Fruit fly (Drosophila melanogaster): Measurements from ENCODE around the gene Sr-CIV.

Sr-CIV gene

dm6 chr2L:3507209-3508164 is 16.4 kb downstream of the Sr-CIV start, which contains the start of gene tim (continued):
- no peak for TF ChIP-seq Hsf (GFP tag; optimal IDR thresholded peaks at IDR 0.05)
- no peak for TF ChIP-seq Trl (optimal IDR thresholded peaks at IDR 0.05)
- TF ChIP-seq Trl (GFP tag; optimal IDR thresholded peaks at IDR 0.05): no peak
- TF ChIP-seq nerfin-1 (tag; optimal IDR thresholded peaks at IDR 0.05): no peak
- TF ChIP-seq CG3847 (GFP tag; IDR thresholded peaks at IDR 0.05): no peak
- TF ChIP-seq sens (GFP tag): peak; percentile 84
- peak; percentile 25; the same call in 1 of the 2 replicates for TF ChIP-seq CG13287 (GFP tag; IDR thresholded peaks at IDR 0.05; ENCODE audit: partially characterized antibody)
- no peak for TF ChIP-seq CG10431 (GFP tag; optimal IDR thresholded peaks at IDR 0.05)
- TF ChIP-seq bbx (GFP tag; IDR thresholded peaks at IDR 0.05; ENCODE audit: partially characterized antibody): peak; percentile 57
- peak; percentile 26 for TF ChIP-seq Oli (tag; optimal IDR thresholded peaks at IDR 0.05)
- TF ChIP-seq lola (GFP tag; optimal IDR thresholded peaks at IDR 0.05): peak in 1 of 3 experiments; percentile 35
- peak; percentile 40 for TF ChIP-seq Ssrp (tag; optimal IDR thresholded peaks at IDR 0.05)
- TF ChIP-seq ftz-f1 (GFP tag; optimal IDR thresholded peaks at IDR 0.05): no peak
- peak in 1 of 2 experiments; percentile 76 for TF ChIP-seq Pdp1 (GFP tag; optimal IDR thresholded peaks at IDR 0.05)
- peak; percentile 47 for TF ChIP-seq fd96Cb (tag; optimal IDR thresholded peaks at IDR 0.05)
- no peak for TF ChIP-seq al (GFP tag; IDR thresholded peaks at IDR 0.05)
- peak; percentile 28; the same call in 1 of the 2 replicates for TF ChIP-seq Bgb (GFP tag; IDR thresholded peaks at IDR 0.05; ENCODE audit: partially characterized antibody)
- no peak for TF ChIP-seq stc (GFP tag; IDR thresholded peaks at IDR 0.05)
- TF ChIP-seq nerfin-2 (GFP tag; IDR thresholded peaks at IDR 0.05; ENCODE audit: partially characterized antibody): no peak
- TF ChIP-seq dpn (GFP tag; optimal IDR thresholded peaks at IDR 0.05): peak in 1 of 2 experiments; percentile 31
- no peak for TF ChIP-seq CG9876 (GFP tag; optimal IDR thresholded peaks at IDR 0.05)
- peak; percentile 41 for TF ChIP-seq CG18619 (GFP tag; optimal IDR thresholded peaks at IDR 0.05)
- no peak for TF ChIP-seq Atf3 (GFP tag; optimal IDR thresholded peaks at IDR 0.05)
- TF ChIP-seq Spps (tag; optimal IDR thresholded peaks at IDR 0.05): no peak
- TF ChIP-seq CG4282 (GFP tag; optimal IDR thresholded peaks at IDR 0.05): no peak
- TF ChIP-seq CG8089 (GFP tag; optimal IDR thresholded peaks at IDR 0.05): no peak
- 0 out of 2 replicates have a peak, but pooled peaks have one; percentile 16 for TF ChIP-seq Rfx (GFP tag; IDR thresholded peaks at IDR 0.05)
- no peak for TF ChIP-seq CG16863 (GFP tag; optimal IDR thresholded peaks at IDR 0.05)
- TF ChIP-seq CG9932 (GFP tag; IDR thresholded peaks at IDR 0.05): peak; percentile 7; the same call in 1 of the 2 replicates
- TF ChIP-seq gsb-n (tag; optimal IDR thresholded peaks at IDR 0.05): peak; percentile 15
- TF ChIP-seq p53 (GFP tag; optimal IDR thresholded peaks at IDR 0.05): no peak
- no peak for TF ChIP-seq hth (optimal IDR thresholded peaks at IDR 0.05)
- TF ChIP-seq CG8944 (GFP tag; optimal IDR thresholded peaks at IDR 0.05): no peak
- TF ChIP-seq Hmx (GFP tag; optimal IDR thresholded peaks at IDR 0.05): no peak
- TF ChIP-seq Dp (GFP tag; optimal IDR thresholded peaks at IDR 0.05): no peak
- TF ChIP-seq salm (tag; optimal IDR thresholded peaks at IDR 0.05): peak; percentile 1
- no peak for TF ChIP-seq CG33213 (GFP tag; optimal IDR thresholded peaks at IDR 0.05)
- peak; percentile 42 for TF ChIP-seq bcd (GFP tag; optimal IDR thresholded peaks at IDR 0.05)
- TF ChIP-seq fd64A (GFP tag; optimal IDR thresholded peaks at IDR 0.05): no peak
- TF ChIP-seq MESR4 (GFP tag; optimal IDR thresholded peaks at IDR 0.05): no peak
- TF ChIP-seq ERR (GFP tag; optimal IDR thresholded peaks at IDR 0.05): no peak
- TF ChIP-seq Ets65A (GFP tag): peak; percentile 69
- peak; percentile 20 for TF ChIP-seq Hr3 (GFP tag; optimal IDR thresholded peaks at IDR 0.05)
- TF ChIP-seq CG1603 (tag; optimal IDR thresholded peaks at IDR 0.05): no peak
- TF ChIP-seq CG6254 (GFP tag; optimal IDR thresholded peaks at IDR 0.05): peak; percentile 21
- no peak for TF ChIP-seq CG32772 (GFP tag; IDR thresholded peaks at IDR 0.05)
- TF ChIP-seq CG13296 (GFP tag; optimal IDR thresholded peaks at IDR 0.05): no peak
- TF ChIP-seq CG14441 (GFP tag; IDR thresholded peaks at IDR 0.05): no peak

Measured in whole organism, embryonic.